Worm (Caenorhabditis elegans): ENCODE results near the gene grsp-4.

grsp-4 gene

ce11 chrV:7643416-7643815 is 18.7 kb downstream of the grsp-4 start, which contains the start of gene F07C4.11:
F07C4.11 (minus strand) TSS chrV:7643516.
- no peak for TF ChIP-seq snpc-1.1 (tag; optimal IDR thresholded peaks at IDR 0.05; ENCODE audit: insufficient read depth)
- no peak for TF ChIP-seq egrh-3 (GFP tag; IDR thresholded peaks at IDR 0.05)
- no peak for TF ChIP-seq lin-35 (GFP tag; optimal IDR thresholded peaks at IDR 0.05)
- no peak for TF ChIP-seq T07F8.4 (tag; optimal IDR thresholded peaks at IDR 0.05)
- TF ChIP-seq cebp-1 (GFP tag; IDR thresholded peaks at IDR 0.05) = no peak
- no peak for TF ChIP-seq cebp-1 (tag; optimal IDR thresholded peaks at IDR 0.05)
- no peak for TF ChIP-seq K12H6.12 (tag; optimal IDR thresholded peaks at IDR 0.05)
- TF ChIP-seq let-607 (tag; optimal IDR thresholded peaks at IDR 0.05) = no peak
- TF ChIP-seq aptf-2 (GFP tag; conservative IDR thresholded peaks at IDR 0.05) = no peak
- TF ChIP-seq B0336.3 (GFP tag; IDR thresholded peaks at IDR 0.05) = no peak

- TF ChIP-seq tbp1 (GFP tag; optimal IDR thresholded peaks at IDR 0.05) = no peak
Observed at ce11 chrV:7645454-7645853, 20.7 kb downstream of the grsp-4 start, which contains the start of gene str-47. str-47 (plus strand) TSS chrV:7645754.

- TF ChIP-seq rpc-1 (optimal IDR thresholded peaks at IDR 0.05) = no peak
- TF ChIP-seq rpc-1 (tag; optimal IDR thresholded peaks at IDR 0.05) = peak; percentile 8
- no peak for TF ChIP-seq lin-40 (tag; optimal IDR thresholded peaks at IDR 0.05)
Observed at ce11 chrV:7647147-7647546, 22.4 kb downstream of the grsp-4 start.

- TF ChIP-seq somi-1 (GFP tag; optimal IDR thresholded peaks at IDR 0.05) (no peak), rec-8 (tag; optimal IDR thresholded peaks at IDR 0.05) (no peak), pbrm-1 (GFP tag; IDR thresholded peaks at IDR 0.05) (no peak), nfya-2 (GFP tag; IDR thresholded peaks at IDR 0.05) (no peak), hlh-26 (GFP tag; conservative IDR thresholded peaks at IDR 0.05) (no peak), F10E7.11 (tag; optimal IDR thresholded peaks at IDR 0.05) (no peak), ceh-58 (GFP tag; IDR thresholded peaks at IDR 0.05) (no peak), T07F8.4 (tag; optimal IDR thresholded peaks at IDR 0.05) (no peak), cebp-1 (GFP tag; IDR thresholded peaks at IDR 0.05) (no peak), cebp-1 (tag; optimal IDR thresholded peaks at IDR 0.05) (no peak), snpc-1.3 (tag; optimal IDR thresholded peaks at IDR 0.05; ENCODE audit: insufficient read depth) (no peak), F23B12.7 (tag; optimal IDR thresholded peaks at IDR 0.05; ENCODE audit: insufficient read depth) (no peak), ceh-40 (GFP tag; IDR thresholded peaks at IDR 0.05) (no peak), nhr-120 (GFP tag; IDR thresholded peaks at IDR 0.05) (no peak), atf-7 (tag; optimal IDR thresholded peaks at IDR 0.05) (no peak), cebp-2 (GFP tag; IDR thresholded peaks at IDR 0.05) (no peak), F33H1.4 (GFP tag; IDR thresholded peaks at IDR 0.05) (no peak), attf-6 (GFP tag; IDR thresholded peaks at IDR 0.05) (no peak)
Observed at ce11 chrV:7649963-7650362, 25.2 kb downstream of the grsp-4 start.

- TF ChIP-seq gei-17 (GFP tag; optimal IDR thresholded peaks at IDR 0.05) (no peak), ceh-79 (tag; optimal IDR thresholded peaks at IDR 0.05) (no peak), lag-1 (GFP tag; IDR thresholded peaks at IDR 0.05) (no peak), pha-4 (tag; optimal IDR thresholded peaks at IDR 0.05) (no peak), ztf-18 (tag; optimal IDR thresholded peaks at IDR 0.05) (no peak), madf-6 (GFP tag; IDR thresholded peaks at IDR 0.05) (no peak), hlh-26 (GFP tag; conservative IDR thresholded peaks at IDR 0.05) (no peak), aptf-2 (GFP tag; conservative IDR thresholded peaks at IDR 0.05) (no peak), ceh-40 (GFP tag; IDR thresholded peaks at IDR 0.05) (no peak), lin-54 (GFP tag; optimal IDR thresholded peaks at IDR 0.05) (no peak), attf-6 (GFP tag; IDR thresholded peaks at IDR 0.05) (no peak), F49E8.2 (tag; optimal IDR thresholded peaks at IDR 0.05; ENCODE audit: insufficient read depth) (no peak), Y95B8A.8 (GFP tag; IDR thresholded peaks at IDR 0.05) (no peak), ztf-25 (GFP tag; IDR thresholded peaks at IDR 0.05) (no peak), madf-3 (GFP tag; IDR thresholded peaks at IDR 0.05) (no peak), lin-26 (GFP tag; IDR thresholded peaks at IDR 0.05) (no peak), ama-1 (optimal IDR thresholded peaks at IDR 0.05) (no peak), ama-1 (GFP tag; optimal IDR thresholded peaks at IDR 0.05) (no peak)
Observed at ce11 chrV:7651757-7652156, 27.0 kb downstream of the grsp-4 start, which contains the start of gene srh-234. srh-234 (minus strand) TSS chrV:7651857.
